Worm (Caenorhabditis elegans) whole organism, mixed stage, embryonic: ENCODE results near the gene fbxb-98.
"Not testable (repeated sequence)": the region's sequence is repeated elsewhere in the genome, so short reads cannot be mapped to it uniquely, and the experiment has no call there.

Experiments
- M03D4.4 ChIP-seq: sonication (generic microtip); optimal IDR thresholded peaks from 2 replicates; lab custom pipeline; 2017; ENCODE audit warnings: mild to moderate bottlenecking, missing genetic modification characterization, missing compliant biosample characterization
- bed-3 ChIP-seq: fragments of 200-800 bp; sonication (Bioruptor generic); optimal IDR thresholded peaks from 3 replicates; lab custom pipeline; 2018; ENCODE audit warnings: mild to moderate bottlenecking, missing genetic modification characterization, moderate library complexity, missing compliant biosample characterization
- blmp-1 ChIP-seq: fragments of 150-350 bp; optimal IDR thresholded peaks from 2 replicates; lab custom pipeline; 2014; ENCODE audit warnings: missing biosample characterization, missing genetic modification characterization
- ceh-39 ChIP-seq: fragments of 150-350 bp; optimal IDR thresholded peaks from 2 replicates; lab custom pipeline; 2014; ENCODE audit warnings: missing biosample characterization, missing genetic modification characterization
- ceh-43 ChIP-seq: fragments of 200-800 bp; sonication (Bioruptor generic); optimal IDR thresholded peaks from 2 replicates; lab custom pipeline; 2018; ENCODE audit warnings: mild to moderate bottlenecking, missing genetic modification characterization, moderate library complexity, missing compliant biosample characterization
- ceh-83 ChIP-seq: fragments of 200-800 bp; sonication (Bioruptor generic); optimal IDR thresholded peaks from 2 replicates; lab custom pipeline; 2018; ENCODE audit warnings: mild to moderate bottlenecking, missing genetic modification characterization, missing compliant biosample characterization
- ces-1 ChIP-seq: fragments of 150-350 bp; optimal IDR thresholded peaks from 2 replicates; lab custom pipeline; 2014; ENCODE audit warnings: missing biosample characterization, missing genetic modification reagents, missing genetic modification characterization
- drap-1 ChIP-seq: fragments of 200-800 bp; sonication (Bioruptor generic); optimal IDR thresholded peaks from 3 replicates; lab custom pipeline; 2018; ENCODE audit warnings: mild to moderate bottlenecking, missing genetic modification characterization, missing compliant biosample characterization
- elt-1 ChIP-seq: sonication (generic microtip); optimal IDR thresholded peaks from 2 replicates; lab custom pipeline; 2017; ENCODE audit warnings: missing genetic modification characterization, mild to moderate bottlenecking, missing compliant biosample characterization, antibody characterized with exemption, moderate library complexity, borderline replicate concordance; ENCODE audit not compliant: insufficient read depth
- elt-3 ChIP-seq: fragments of 150-350 bp; optimal IDR thresholded peaks from 2 replicates; lab custom pipeline; 2014; ENCODE audit warnings: missing biosample characterization, missing genetic modification characterization
- flh-1 ChIP-seq: fragments of 200-800 bp; sonication (Bioruptor generic); optimal IDR thresholded peaks from 2 replicates; lab custom pipeline; 2018; ENCODE audit warnings: mild to moderate bottlenecking, missing genetic modification characterization, moderate library complexity, missing compliant biosample characterization
- ham-2 ChIP-seq: fragments of 200-800 bp; sonication (Bioruptor generic); optimal IDR thresholded peaks from 2 replicates; lab custom pipeline; 2018; ENCODE audit warnings: mild to moderate bottlenecking, missing genetic modification characterization, missing compliant biosample characterization
- hlh-1 ChIP-seq: fragments of 150-350 bp; optimal IDR thresholded peaks from 2 replicates; lab custom pipeline; 2014; ENCODE audit warnings: missing biosample characterization, missing genetic modification reagents, missing genetic modification characterization
- lin-13 ChIP-seq: fragments of 150-350 bp; optimal IDR thresholded peaks from 2 replicates; lab custom pipeline; 2014; ENCODE audit warnings: missing biosample characterization, missing genetic modification characterization
- lin-32 ChIP-seq: fragments of 200-800 bp; sonication (Bioruptor generic); optimal IDR thresholded peaks from 2 replicates; lab custom pipeline; 2018; ENCODE audit warnings: mild to moderate bottlenecking, missing genetic modification characterization, missing compliant biosample characterization
- lsy-2 ChIP-seq: fragments of 150-350 bp; optimal IDR thresholded peaks from 2 replicates; lab custom pipeline; 2014; ENCODE audit warnings: missing biosample characterization, missing genetic modification characterization
- mab-5 ChIP-seq: fragments of 150-350 bp; optimal IDR thresholded peaks from 2 replicates; lab custom pipeline; 2014; ENCODE audit warnings: missing biosample characterization, missing genetic modification characterization
- mep-1 ChIP-seq: fragments of 150-350 bp; optimal IDR thresholded peaks from 2 replicates; lab custom pipeline; 2017; ENCODE audit warnings: missing biosample characterization, missing genetic modification reagents, missing genetic modification characterization, inconsistent platforms
- mls-2 ChIP-seq: sonication (generic microtip); optimal IDR thresholded peaks from 2 replicates; lab custom pipeline; 2016; ENCODE audit warnings: mild to moderate bottlenecking, missing genetic modification characterization, moderate library complexity, missing compliant biosample characterization
- nhr-12 ChIP-seq: fragments of 150-350 bp; optimal IDR thresholded peaks from 2 replicates; lab custom pipeline; 2014; ENCODE audit warnings: missing biosample characterization, missing genetic modification characterization
- nhr-2 ChIP-seq: fragments of 150-350 bp; optimal IDR thresholded peaks from 2 replicates; lab custom pipeline; 2014; ENCODE audit warnings: missing biosample characterization, missing genetic modification characterization
- nhr-237 ChIP-seq: fragments of 150-350 bp; optimal IDR thresholded peaks from 2 replicates; lab custom pipeline; 2014; ENCODE audit warnings: missing biosample characterization, missing genetic modification characterization
- nhr-76 ChIP-seq: sonication (generic microtip); optimal IDR thresholded peaks from 2 replicates; lab custom pipeline; 2017; ENCODE audit warnings: missing biosample characterization, missing genetic modification characterization
- pha-4 ChIP-seq: fragments of 150-350 bp; optimal IDR thresholded peaks from 2 replicates; lab custom pipeline; 2018; ENCODE audit warnings: missing biosample characterization, missing genetic modification reagents, missing genetic modification characterization
- sptf-1 ChIP-seq: sonication (generic microtip); optimal IDR thresholded peaks from 2 replicates; lab custom pipeline; 2017; ENCODE audit warnings: mild to moderate bottlenecking, missing genetic modification characterization, moderate library complexity, missing compliant biosample characterization
- tbx-8 ChIP-seq: fragments of 200-800 bp; sonication (Bioruptor generic); optimal IDR thresholded peaks from 2 replicates; lab custom pipeline; 2018; ENCODE audit warnings: mild to moderate bottlenecking, missing genetic modification characterization, moderate library complexity, missing compliant biosample characterization
- unc-39 ChIP-seq: fragments of 150-350 bp; optimal IDR thresholded peaks from 2 replicates; lab custom pipeline; 2014; ENCODE audit warnings: missing biosample characterization, missing genetic modification characterization
- unc-62 ChIP-seq: fragments of 150-350 bp; optimal IDR thresholded peaks from 2 replicates; lab custom pipeline; 2014; ENCODE audit warnings: missing biosample characterization, missing genetic modification reagents, missing genetic modification characterization
- zip-8 ChIP-seq: fragments of 150-350 bp; optimal IDR thresholded peaks from 2 replicates; lab custom pipeline; 2014; ENCODE audit warnings: missing biosample characterization, missing genetic modification characterization
- ztf-11 ChIP-seq: fragments of 150-350 bp; optimal IDR thresholded peaks from 2 replicates; lab custom pipeline; 2014; ENCODE audit warnings: missing biosample characterization, missing genetic modification characterization

Gene fbxb-98

DNA sequence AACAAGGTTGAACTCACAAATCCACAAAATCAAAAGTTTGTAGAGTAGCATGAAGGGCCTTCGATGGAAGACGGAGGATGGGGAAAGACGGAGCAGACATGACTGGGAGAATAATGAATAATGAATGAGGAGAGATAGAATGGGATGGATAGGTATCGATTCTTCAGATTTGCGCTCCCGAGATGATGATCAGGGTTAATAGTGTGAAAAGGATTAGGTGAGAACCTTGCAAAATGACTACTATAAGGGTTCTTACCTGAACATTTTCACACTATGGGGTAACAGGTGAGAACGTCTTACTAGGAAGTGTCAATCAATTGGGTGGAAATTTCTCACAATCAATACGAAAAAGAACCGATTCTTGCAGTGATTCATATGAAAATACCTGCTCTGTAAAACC lies 12.1 kb upstream of the fbxb-98 start, which contains the start of gene fbxb-96:
Gene fbxb-96, minus strand, starts transcription at position 101 of the 400 bp plus-strand sequence.
- TF ChIP-seq sptf-1 (tag; lab: Kevin White, UChicago) (no peak), ces-1 (GFP tag; lab: Kevin White, UChicago) (no peak), lin-32 (no peak), ztf-11 (tag; lab: Kevin White, UChicago) (no peak), ham-2 (GFP tag; lab: Kevin White, UChicago) (no peak), mls-2 (tag; lab: Kevin White, UChicago) (no peak), drap-1 (no peak), ceh-83 (GFP tag; lab: Kevin White, UChicago) (no peak), hlh-1 (no peak), ceh-43 (GFP tag; lab: Kevin White, UChicago) (no peak), mep-1 (tag; lab: Kevin White, UChicago) (no peak), tbx-8 (GFP tag; lab: Kevin White, UChicago) (no peak), nhr-12 (tag; lab: Kevin White, UChicago) (no peak), unc-39 (no peak), unc-62 (GFP tag; lab: Kevin White, UChicago) (no peak), lsy-2 (tag; lab: Kevin White, UChicago) (no peak), ceh-39 (no peak), lin-13 (tag; lab: Kevin White, UChicago) (no peak), mab-5 (tag; lab: Kevin White, UChicago) (no peak)

DNA sequence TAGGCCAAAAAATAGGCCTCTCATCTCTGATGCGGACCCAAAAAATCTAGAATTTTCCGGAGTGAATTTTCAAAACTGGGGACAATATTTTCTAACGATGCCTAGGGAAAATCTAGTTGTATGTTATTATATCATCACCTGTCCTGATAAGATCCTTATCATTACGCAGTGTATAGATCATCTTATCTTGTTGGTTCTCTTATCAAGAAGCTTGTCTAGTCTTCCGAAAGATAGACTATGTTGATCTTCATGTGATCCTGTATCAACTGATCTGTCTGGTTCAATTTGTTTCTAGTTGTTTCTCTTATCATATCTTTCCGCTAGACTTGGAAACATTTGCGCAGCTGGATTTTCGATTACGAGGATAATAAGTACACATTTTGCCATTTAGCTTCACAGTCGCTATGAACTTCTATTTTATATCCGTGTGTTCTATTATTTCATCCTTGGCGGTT lies 11.6 kb upstream of the fbxb-98 start, which contains the start of gene C52E2.3:
Gene C52E2.3, plus strand, starts transcription at position 405 of the 455 bp plus-strand sequence.
- TF ChIP-seq elt-1 (tag; lab: Kevin White, UChicago) (peak; percentile 62), nhr-237 (tag; lab: Kevin White, UChicago) (no peak), elt-3 (tag; lab: Kevin White, UChicago) (peak; percentile 85)
- TF ChIP-seq, all 35 proteins: peak for 2

DNA sequence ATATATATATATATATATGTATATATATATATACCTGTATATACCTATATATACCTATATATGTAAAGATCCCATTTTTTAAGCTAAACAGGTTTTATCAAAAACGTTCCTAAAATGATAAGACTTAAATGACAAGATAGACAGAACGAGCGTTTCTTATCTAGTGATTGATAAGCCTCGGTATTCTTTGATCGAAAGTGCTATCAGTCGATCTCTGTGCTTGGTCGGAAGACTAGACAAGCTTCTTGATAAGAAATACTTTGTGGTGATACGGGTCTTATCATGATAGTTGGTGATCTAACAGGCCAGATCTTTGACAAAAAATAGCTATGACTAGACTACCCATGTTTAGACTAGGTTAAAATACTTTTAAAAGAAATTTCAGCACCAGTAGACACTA lies 10.7 kb upstream of the fbxb-98 start:
- TF ChIP-seq pha-4 (tag; lab: Kevin White, UChicago) (no peak), elt-3 (tag; lab: Kevin White, UChicago) (no peak), blmp-1 (tag; lab: Kevin White, UChicago) (no peak), lin-13 (tag; lab: Kevin White, UChicago) (no peak), nhr-237 (tag; lab: Kevin White, UChicago) (no peak), nhr-2 (tag; lab: Kevin White, UChicago) (no peak), elt-1 (tag; lab: Kevin White, UChicago) (no peak), M03D4.4 (tag; lab: Kevin White, UChicago) (no peak), zip-8 (tag; lab: Kevin White, UChicago) (no peak), unc-62 (GFP tag; lab: Kevin White, UChicago) (no peak), ces-1 (GFP tag; lab: Kevin White, UChicago) (no peak), nhr-76 (no peak), lin-32 (no peak), flh-1 (GFP tag; lab: Kevin White, UChicago) (no peak), unc-39 (no peak), mep-1 (tag; lab: Kevin White, UChicago) (no peak), sptf-1 (tag; lab: Kevin White, UChicago) (no peak)

DNA sequence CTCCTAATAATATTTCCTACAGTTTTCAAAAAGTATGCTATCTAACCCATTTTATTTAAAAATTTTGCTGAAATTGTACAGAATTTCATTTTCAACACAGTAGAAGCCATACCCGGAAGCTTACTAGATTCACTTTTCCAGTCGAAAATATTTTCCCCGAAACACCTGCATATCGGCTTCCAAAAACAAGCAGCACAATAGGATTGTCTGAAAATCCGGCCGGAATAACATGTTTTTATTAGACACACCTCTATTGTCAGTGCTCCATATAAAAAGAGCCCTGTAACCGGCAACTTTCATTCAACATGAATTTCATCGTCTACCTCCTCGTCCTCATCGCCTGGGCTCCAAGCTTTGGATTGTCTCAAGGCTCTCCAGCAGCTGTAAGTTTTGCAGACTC lies 9.9 kb upstream of the fbxb-98 start, which contains the start of gene C52E2.2:
Gene C52E2.2, plus strand, starts transcription at position 301 of the 400 bp plus-strand sequence.
- TF ChIP-seq elt-3 (tag; lab: Kevin White, UChicago) (no peak), hlh-1 (no peak), sptf-1 (tag; lab: Kevin White, UChicago) (no peak), ces-1 (GFP tag; lab: Kevin White, UChicago) (no peak), nhr-2 (tag; lab: Kevin White, UChicago) (no peak)

DNA sequence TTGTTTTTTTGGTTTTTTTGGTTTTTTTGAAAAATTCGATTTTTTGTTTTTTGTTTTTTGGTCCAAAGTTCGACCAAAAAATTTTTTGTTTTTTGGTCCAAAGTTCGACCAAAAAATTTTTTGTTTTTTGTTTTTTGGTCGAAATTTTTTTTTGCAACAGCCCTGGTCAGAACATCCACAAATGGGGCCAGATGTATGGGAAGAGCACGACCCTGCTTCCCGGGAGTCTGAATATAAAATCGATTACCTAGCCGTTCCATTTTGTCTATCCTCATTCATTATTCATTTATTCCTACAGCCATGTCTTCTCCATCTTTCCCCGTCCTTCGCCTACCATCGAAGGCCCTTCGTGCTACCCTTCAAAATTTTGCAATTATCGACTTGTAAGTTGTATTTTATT lies 8.3 kb upstream of the fbxb-98 start, which contains the start of gene fbxb-95:
Gene fbxb-95, plus strand, starts transcription at position 301 of the 400 bp plus-strand sequence.
- not testable (repeated sequence) for TF ChIP-seq nhr-76; bed-3 (GFP tag; lab: Kevin White, UChicago); sptf-1 (tag; lab: Kevin White, UChicago)
